Worm (Caenorhabditis elegans): Measurements from ENCODE around the gene lev-9.

The lev-9 gene

ce11 chrX:6291632-6292031 is at the start of gene lev-9:
Gene lev-9 (minus strand): TSS chrX:6291732.
- TF ChIP-seq him-1 (tag; optimal IDR thresholded peaks at IDR 0.05) (no peak), W03F9.2 (tag; optimal IDR thresholded peaks at IDR 0.05) (no peak), dao-5 (tag; optimal IDR thresholded peaks at IDR 0.05) (no peak)

ce11 chrX:6338446-6338845 is 46.9 kb upstream of the lev-9 start:
- TF ChIP-seq W03F9.2 (tag; optimal IDR thresholded peaks at IDR 0.05) (no peak), him-1 (tag; optimal IDR thresholded peaks at IDR 0.05) (no peak), dao-5 (tag; optimal IDR thresholded peaks at IDR 0.05) (no peak)

- TF ChIP-seq W03F9.2 (tag; optimal IDR thresholded peaks at IDR 0.05) (no peak), him-1 (tag; optimal IDR thresholded peaks at IDR 0.05) (no peak), dao-5 (tag; optimal IDR thresholded peaks at IDR 0.05) (no peak)
These were observed 46.4 kb upstream of the lev-9 start, which contains the start of gene C03B1.13 for ce11 chrX:6337951-6338350. Gene C03B1.13 (minus strand): TSS chrX:6338051.

- TF ChIP-seq dao-5 (tag; optimal IDR thresholded peaks at IDR 0.05) (no peak), him-1 (tag; optimal IDR thresholded peaks at IDR 0.05) (no peak), W03F9.2 (tag; optimal IDR thresholded peaks at IDR 0.05) (no peak)
These were observed 45.8 kb upstream of the lev-9 start for ce11 chrX:6337338-6337737.

ce11 chrX:6334602-6335001 is 43.1 kb upstream of the lev-9 start:
- no peak for TF ChIP-seq dao-5 (tag; optimal IDR thresholded peaks at IDR 0.05)
- TF ChIP-seq him-1 (tag; optimal IDR thresholded peaks at IDR 0.05) = no peak
- no peak for TF ChIP-seq W03F9.2 (tag; optimal IDR thresholded peaks at IDR 0.05)

ce11 chrX:6333998-6334397 is 42.5 kb upstream of the lev-9 start, which contains the start of gene col-171:
Gene col-171 (plus strand): TSS chrX:6334298.
- no peak for TF ChIP-seq dao-5 (tag; optimal IDR thresholded peaks at IDR 0.05)
- no peak for TF ChIP-seq him-1 (tag; optimal IDR thresholded peaks at IDR 0.05)
- TF ChIP-seq W03F9.2 (tag; optimal IDR thresholded peaks at IDR 0.05) = no peak

ce11 chrX:6331409-6331808 is 39.9 kb upstream of the lev-9 start, which contains the start of gene col-170:
Gene col-170 (plus strand): TSS chrX:6331709.
- TF ChIP-seq W03F9.2 (tag; optimal IDR thresholded peaks at IDR 0.05) = no peak

- TF ChIP-seq dao-5 (tag; optimal IDR thresholded peaks at IDR 0.05) = no peak
- no peak for TF ChIP-seq him-1 (tag; optimal IDR thresholded peaks at IDR 0.05)
- TF ChIP-seq W03F9.2 (tag; optimal IDR thresholded peaks at IDR 0.05) = no peak
These were observed 37.3 kb upstream of the lev-9 start, which contains the start of gene col-169 for ce11 chrX:6328860-6329259. Gene col-169 (plus strand): TSS chrX:6329160.

ce11 chrX:6326088-6326487 is 34.6 kb upstream of the lev-9 start, which contains the start of gene col-168:
Gene col-168 (plus strand): TSS chrX:6326388.
- TF ChIP-seq W03F9.2 (tag; optimal IDR thresholded peaks at IDR 0.05) = no peak
- no peak for TF ChIP-seq dao-5 (tag; optimal IDR thresholded peaks at IDR 0.05)
- TF ChIP-seq him-1 (tag; optimal IDR thresholded peaks at IDR 0.05) = no peak

ce11 chrX:6323129-6323528 is 31.6 kb upstream of the lev-9 start, which contains the start of gene col-167:
Gene col-167 (plus strand): TSS chrX:6323488.
- TF ChIP-seq W03F9.2 (tag; optimal IDR thresholded peaks at IDR 0.05) (no peak), dao-5 (tag; optimal IDR thresholded peaks at IDR 0.05) (no peak), him-1 (tag; optimal IDR thresholded peaks at IDR 0.05) (no peak)

- TF ChIP-seq dao-5 (tag; optimal IDR thresholded peaks at IDR 0.05) (no peak), him-1 (tag; optimal IDR thresholded peaks at IDR 0.05) (no peak), W03F9.2 (tag; optimal IDR thresholded peaks at IDR 0.05) (no peak)
These were observed 29.8 kb upstream of the lev-9 start for ce11 chrX:6321380-6321779.

ce11 chrX:6320887-6321286 is 29.4 kb upstream of the lev-9 start:
- TF ChIP-seq dao-5 (tag; optimal IDR thresholded peaks at IDR 0.05) (no peak), him-1 (tag; optimal IDR thresholded peaks at IDR 0.05) (no peak), W03F9.2 (tag; optimal IDR thresholded peaks at IDR 0.05) (no peak)

- no peak for TF ChIP-seq W03F9.2 (tag; optimal IDR thresholded peaks at IDR 0.05)
These were observed 28.0 kb upstream of the lev-9 start, which contains the start of gene chtb-3 for ce11 chrX:6319546-6319945. Gene chtb-3 (minus strand): TSS chrX:6319646.

- TF ChIP-seq him-1 (tag; optimal IDR thresholded peaks at IDR 0.05) = no peak
These were observed 27.3 kb upstream of the lev-9 start for ce11 chrX:6318803-6319202.

ce11 chrX:6311391-6311790 is 19.9 kb upstream of the lev-9 start, which contains the start of gene npr-38:
Gene npr-38 (plus strand): TSS chrX:6311691.
- TF ChIP-seq W03F9.2 (tag; optimal IDR thresholded peaks at IDR 0.05) (no peak), dao-5 (tag; optimal IDR thresholded peaks at IDR 0.05) (no peak), him-1 (tag; optimal IDR thresholded peaks at IDR 0.05) (no peak)
